Worm (Caenorhabditis elegans) whole organism, late embryonic: Measurements from ENCODE around the gene F36H5.4.

Experiments used
- C38D4.7 ChIP-seq: fragments of 200-800 bp; sonication (Bioruptor generic); optimal IDR thresholded peaks from 2 replicates; lab custom pipeline; 2018; ENCODE audit warnings: mild to moderate bottlenecking, missing genetic modification characterization, moderate library complexity, missing compliant biosample characterization
- F13H6.1 ChIP-seq: sonication (generic microtip); optimal IDR thresholded peaks from 2 replicates; lab custom pipeline; 2016; ENCODE audit warnings: missing genetic modification characterization, missing compliant biosample characterization
- K02D7.2 ChIP-seq: sonication (generic microtip); optimal IDR thresholded peaks from 2 replicates; lab custom pipeline; 2017; ENCODE audit warnings: mild to moderate bottlenecking, missing genetic modification characterization, missing compliant biosample characterization
- K09A11.1 ChIP-seq: sonication (generic microtip); optimal IDR thresholded peaks from 2 replicates; lab custom pipeline; 2017; ENCODE audit warnings: antibody characterized with exemption, mild to moderate bottlenecking, missing genetic modification characterization, missing compliant biosample characterization; ENCODE audit not compliant: insufficient read depth
- T23F11.4 ChIP-seq: fragments of 200-800 bp; sonication (Bioruptor generic); optimal IDR thresholded peaks from 2 replicates; lab custom pipeline; 2018; ENCODE audit warnings: mild to moderate bottlenecking, missing genetic modification characterization, missing compliant biosample characterization
- Y22D7AL.16 ChIP-seq: sonication (generic microtip); optimal IDR thresholded peaks from 2 replicates; lab custom pipeline; 2016; ENCODE audit warnings: missing genetic modification characterization, missing compliant biosample characterization
- ahr-1 ChIP-seq: sonication (generic microtip); optimal IDR thresholded peaks from 2 replicates; lab custom pipeline; 2016; ENCODE audit warnings: missing genetic modification characterization, missing compliant biosample characterization
- ama-1 ChIP-seq: fragments of 150-350 bp; optimal IDR thresholded peaks from 2 replicates; lab custom pipeline; 2014
- ceh-14 ChIP-seq: sonication (generic microtip); optimal IDR thresholded peaks from 2 replicates; lab custom pipeline; 2016; ENCODE audit warnings: missing genotype, missing genetic modification characterization, missing compliant biosample characterization
- ceh-18 ChIP-seq: sonication (generic microtip); optimal IDR thresholded peaks from 2 replicates; lab custom pipeline; 2016; ENCODE audit warnings: missing genetic modification characterization, missing compliant biosample characterization
- ceh-22 ChIP-seq: sonication (generic microtip); optimal IDR thresholded peaks from 2 replicates; lab custom pipeline; 2017; ENCODE audit warnings: missing biosample characterization, missing genetic modification characterization
- ceh-30 ChIP-seq: fragments of 150-350 bp; optimal IDR thresholded peaks from 2 replicates; lab custom pipeline; 2014; ENCODE audit warnings: missing biosample characterization, missing genetic modification characterization
- ceh-31 ChIP-seq: sonication (generic microtip); optimal IDR thresholded peaks from 2 replicates; lab custom pipeline; 2016; ENCODE audit warnings: missing genetic modification characterization, missing compliant biosample characterization
- ceh-45 ChIP-seq: fragments of 200-800 bp; sonication (Bioruptor generic); IDR thresholded peaks from 2 replicates; pipeline ENCODE4 v1.3.6; 2022; ENCODE audit warnings: missing genetic modification reagents, missing genetic modification characterization, missing compliant biosample characterization
- ceh-48 ChIP-seq: sonication (generic microtip); optimal IDR thresholded peaks from 2 replicates; lab custom pipeline; 2016; ENCODE audit warnings: missing genetic modification characterization, inconsistent platforms, missing compliant biosample characterization
- ceh-9 ChIP-seq: sonication (generic microtip); optimal IDR thresholded peaks from 2 replicates; lab custom pipeline; 2016; ENCODE audit warnings: mild to moderate bottlenecking, missing genetic modification characterization, inconsistent platforms, missing compliant biosample characterization
- dve-1 ChIP-seq: sonication (generic microtip); optimal IDR thresholded peaks from 2 replicates; lab custom pipeline; 2017; ENCODE audit warnings: antibody characterized with exemption, mild to moderate bottlenecking, missing genetic modification characterization, missing compliant biosample characterization
- elt-4 ChIP-seq: sonication (generic microtip); optimal IDR thresholded peaks from 2 replicates; lab custom pipeline; 2016; ENCODE audit warnings: missing genetic modification characterization, missing compliant biosample characterization
- eyg-1 ChIP-seq: sonication (generic microtip); optimal IDR thresholded peaks from 2 replicates; lab custom pipeline; 2016; ENCODE audit warnings: missing genotype, missing genetic modification characterization, missing compliant biosample characterization
- fax-1 ChIP-seq: sonication (generic microtip); optimal IDR thresholded peaks from 2 replicates; lab custom pipeline; 2016; ENCODE audit warnings: missing genotype, missing genetic modification characterization, missing compliant biosample characterization
- fkh-10 ChIP-seq: fragments of 150-350 bp; optimal IDR thresholded peaks from 2 replicates; lab custom pipeline; 2014; ENCODE audit warnings: missing biosample characterization, missing genetic modification reagents, missing genetic modification characterization
- hlh-15 ChIP-seq: sonication (generic microtip); optimal IDR thresholded peaks from 2 replicates; lab custom pipeline; 2016; ENCODE audit warnings: missing genetic modification characterization, missing compliant biosample characterization
- hlh-30 ChIP-seq: sonication (generic microtip); optimal IDR thresholded peaks from 2 replicates; lab custom pipeline; 2017; ENCODE audit warnings: antibody characterized with exemption, missing genetic modification characterization, missing compliant biosample characterization; ENCODE audit not compliant: insufficient read depth
- hlh-8 ChIP-seq: sonication (generic microtip); optimal IDR thresholded peaks from 2 replicates; lab custom pipeline; 2016; ENCODE audit warnings: missing genotype, missing genetic modification characterization, missing compliant biosample characterization
- lim-6 ChIP-seq: sonication (generic microtip); optimal IDR thresholded peaks from 2 replicates; lab custom pipeline; 2016; ENCODE audit warnings: missing genetic modification characterization, missing compliant biosample characterization
- madf-2 ChIP-seq: sonication (generic microtip); optimal IDR thresholded peaks from 2 replicates; lab custom pipeline; 2017; ENCODE audit warnings: missing genetic modification characterization, missing compliant biosample characterization
- mec-3 ChIP-seq: sonication (generic microtip); optimal IDR thresholded peaks from 2 replicates; lab custom pipeline; 2016; ENCODE audit warnings: borderline replicate concordance, missing genetic modification characterization, missing compliant biosample characterization
- nhr-11 ChIP-seq: fragments of 150-350 bp; optimal IDR thresholded peaks from 2 replicates; lab custom pipeline; 2014; ENCODE audit warnings: missing biosample characterization, missing genetic modification characterization
- nhr-232 ChIP-seq: sonication (generic microtip); optimal IDR thresholded peaks from 2 replicates; lab custom pipeline; 2016; ENCODE audit warnings: missing genetic modification characterization, missing compliant biosample characterization
- npax-4 ChIP-seq: sonication (generic microtip); optimal IDR thresholded peaks from 2 replicates; lab custom pipeline; 2016; ENCODE audit warnings: missing genetic modification characterization, missing compliant biosample characterization
- odd-2 ChIP-seq: sonication (generic microtip); optimal IDR thresholded peaks from 2 replicates; lab custom pipeline; 2017; ENCODE audit warnings: antibody characterized with exemption, mild to moderate bottlenecking, missing genetic modification characterization, missing compliant biosample characterization
- pat-9 ChIP-seq: fragments of 200-800 bp; sonication (Bioruptor generic); optimal IDR thresholded peaks from 2 replicates; lab custom pipeline; 2018; ENCODE audit warnings: mild to moderate bottlenecking, missing genetic modification characterization, moderate library complexity, missing compliant biosample characterization
- pax-1 ChIP-seq: fragments of 150-350 bp; optimal IDR thresholded peaks from 2 replicates; lab custom pipeline; 2014; ENCODE audit warnings: missing biosample characterization, missing genetic modification characterization
- pha-2 ChIP-seq: sonication (generic microtip); optimal IDR thresholded peaks from 2 replicates; lab custom pipeline; 2017; ENCODE audit warnings: mild to moderate bottlenecking, missing genetic modification characterization, missing compliant biosample characterization
- pha-4 ChIP-seq: fragments of 150-350 bp; optimal IDR thresholded peaks from 2 replicates; lab custom pipeline; 2018; ENCODE audit warnings: missing biosample characterization, missing genetic modification reagents, missing genetic modification characterization
- pqm-1 ChIP-seq: sonication (generic microtip); optimal IDR thresholded peaks from 2 replicates; lab custom pipeline; 2016; ENCODE audit warnings: missing genetic modification characterization, missing compliant biosample characterization
- pros-1 ChIP-seq: fragments of 150-350 bp; optimal IDR thresholded peaks from 2 replicates; lab custom pipeline; 2014; ENCODE audit warnings: missing biosample characterization, missing genetic modification reagents, missing genetic modification characterization
- ref-2 ChIP-seq: sonication (generic microtip); optimal IDR thresholded peaks from 2 replicates; lab custom pipeline; 2016; ENCODE audit warnings: missing genetic modification characterization, missing compliant biosample characterization
- sdc-2 ChIP-seq: sonication (generic microtip); optimal IDR thresholded peaks from 2 replicates; lab custom pipeline; 2016; ENCODE audit warnings: missing genotype, missing genetic modification characterization, missing compliant biosample characterization
- sox-4 ChIP-seq: sonication (generic microtip); optimal IDR thresholded peaks from 2 replicates; lab custom pipeline; 2017; ENCODE audit warnings: mild to moderate bottlenecking, missing genetic modification characterization, inconsistent platforms, missing compliant biosample characterization
- tbx-2 ChIP-seq: sonication (generic microtip); optimal IDR thresholded peaks from 2 replicates; lab custom pipeline; 2016; ENCODE audit warnings: missing genetic modification characterization, missing compliant biosample characterization
- tbx-7 ChIP-seq: sonication (generic microtip); optimal IDR thresholded peaks from 2 replicates; lab custom pipeline; 2016; ENCODE audit warnings: missing genotype, missing genetic modification characterization, missing compliant biosample characterization
- ttx-3 ChIP-seq: sonication (generic microtip); optimal IDR thresholded peaks from 2 replicates; lab custom pipeline; 2016; ENCODE audit warnings: missing genetic modification reagents, missing genetic modification characterization, missing compliant biosample characterization
- unc-42 ChIP-seq: sonication (generic microtip); optimal IDR thresholded peaks from 2 replicates; lab custom pipeline; 2016; ENCODE audit warnings: missing genotype, missing genetic modification characterization, missing compliant biosample characterization
- zip-5 ChIP-seq: sonication (generic microtip); optimal IDR thresholded peaks from 2 replicates; lab custom pipeline; 2016; ENCODE audit warnings: missing genetic modification characterization, missing compliant biosample characterization

The F36H5.4 gene

ce11 chrII:1742535-1742934 lies 19.1 kb upstream of the F36H5.4 start, which contains the start of gene F36H5.12:
Gene F36H5.12 (plus strand): TSS chrII:1742835.
- no peak for TF ChIP-seq ceh-14 (tag; lab: Kevin White, UChicago)
- no peak for TF ChIP-seq ceh-18 (tag; lab: Kevin White, UChicago)
- TF ChIP-seq ahr-1, result no peak
- no peak for TF ChIP-seq zip-5 (tag; lab: Kevin White, UChicago)
- TF ChIP-seq hlh-15 (tag; lab: Kevin White, UChicago), result no peak
- no peak for TF ChIP-seq ceh-22
- TF ChIP-seq ceh-45 (GFP tag; lab: Robert Waterston, UW), result no peak
- TF ChIP-seq pha-4 (tag; lab: Kevin White, UChicago), result no peak
- TF ChIP-seq madf-2 (tag; lab: Kevin White, UChicago), result no peak
- no peak for TF ChIP-seq sdc-2 (tag; lab: Kevin White, UChicago)
- no peak for TF ChIP-seq sox-4 (tag; lab: Kevin White, UChicago)
- no peak for TF ChIP-seq ama-1 (lab: Kevin White, UChicago)
- no peak for TF ChIP-seq tbx-2 (tag; lab: Kevin White, UChicago)
- TF ChIP-seq nhr-11 (tag; lab: Kevin White, UChicago), result no peak
- no peak for TF ChIP-seq hlh-8 (tag; lab: Kevin White, UChicago)
- TF ChIP-seq fkh-10, result no peak
- no peak for TF ChIP-seq elt-4 (tag; lab: Kevin White, UChicago)
- no peak for TF ChIP-seq lim-6 (tag; lab: Kevin White, UChicago)
- TF ChIP-seq, all 69 proteins: peak for 0

ce11 chrII:1744183-1744582 lies 17.5 kb upstream of the F36H5.4 start, which contains the start of gene clec-19:
Gene clec-19 (plus strand): TSS chrII:1744483.
- no peak for TF ChIP-seq mec-3
- no peak for TF ChIP-seq pat-9
- no peak for TF ChIP-seq pha-2 (tag; lab: Kevin White, UChicago)
- TF ChIP-seq Y22D7AL.16 (tag; lab: Kevin White, UChicago), result no peak
- no peak for TF ChIP-seq C38D4.7
- TF ChIP-seq hlh-30 (tag; lab: Kevin White, UChicago), result no peak
- no peak for TF ChIP-seq zip-5 (tag; lab: Kevin White, UChicago)
- TF ChIP-seq ceh-18 (tag; lab: Kevin White, UChicago), result no peak
- TF ChIP-seq ceh-30 (tag; lab: Kevin White, UChicago), result no peak
- no peak for TF ChIP-seq pha-4 (tag; lab: Kevin White, UChicago)
- no peak for TF ChIP-seq sox-4 (tag; lab: Kevin White, UChicago)

DNA sequence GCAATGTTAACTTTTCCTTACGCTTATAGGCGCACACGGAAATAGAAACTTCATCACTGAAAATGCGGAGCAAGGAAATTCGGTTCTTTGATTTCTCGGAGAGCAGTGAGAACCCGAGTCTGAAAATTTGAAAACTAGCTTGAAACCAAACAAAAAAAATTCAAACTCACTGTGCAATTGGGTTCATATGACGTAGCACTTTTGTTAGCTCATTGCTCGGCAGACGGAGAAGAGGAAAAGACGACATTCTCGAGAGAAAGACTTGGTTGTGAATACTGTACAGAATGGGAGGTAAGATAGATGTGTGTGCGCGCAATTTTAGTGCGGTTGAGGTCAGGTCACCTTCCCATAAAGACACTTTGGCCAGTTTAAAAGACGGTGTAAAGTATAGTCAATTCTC lies 11.3 kb upstream of the F36H5.4 start, which contains the start of the genes F36H5.13 and F36H5.8:
Gene F36H5.13, minus strand, starts transcription at position 101 of the 400 bp plus-strand sequence.
Gene F36H5.8, minus strand, starts transcription at position 274 of the 400 bp plus-strand sequence.
- TF ChIP-seq hlh-8 (tag; lab: Kevin White, UChicago) (no peak), F13H6.1 (no peak), unc-42 (tag; lab: Kevin White, UChicago) (no peak), ref-2 (tag; lab: Kevin White, UChicago) (no peak), T23F11.4 (GFP tag; lab: Kevin White, UChicago) (no peak), ceh-31 (no peak), hlh-15 (tag; lab: Kevin White, UChicago) (no peak), ceh-22 (no peak), K02D7.2 (tag; lab: Kevin White, UChicago) (no peak), nhr-11 (tag; lab: Kevin White, UChicago) (no peak), elt-4 (tag; lab: Kevin White, UChicago) (no peak), ceh-48 (tag; lab: Kevin White, UChicago) (no peak), ceh-14 (tag; lab: Kevin White, UChicago) (no peak), dve-1 (no peak), eyg-1 (no peak), ttx-3 (tag; lab: Kevin White, UChicago) (no peak), ceh-45 (GFP tag; lab: Robert Waterston, UW) (no peak)

- no peak for TF ChIP-seq ceh-22
- TF ChIP-seq odd-2 (tag; lab: Kevin White, UChicago), result no peak
- no peak for TF ChIP-seq nhr-232
- no peak for TF ChIP-seq pax-1 (tag; lab: Kevin White, UChicago)
- no peak for TF ChIP-seq tbx-2 (tag; lab: Kevin White, UChicago)
- TF ChIP-seq pros-1 (tag; lab: Kevin White, UChicago), result no peak
- no peak for TF ChIP-seq K09A11.1 (tag; lab: Kevin White, UChicago)
- TF ChIP-seq tbx-7, result no peak
- no peak for TF ChIP-seq ceh-18 (tag; lab: Kevin White, UChicago)
- no peak for TF ChIP-seq pqm-1 (tag; lab: Kevin White, UChicago)
- TF ChIP-seq ceh-9 (tag; lab: Kevin White, UChicago), result no peak
- TF ChIP-seq fkh-10, result no peak
- no peak for TF ChIP-seq dve-1
- no peak for TF ChIP-seq fax-1 (tag; lab: Kevin White, UChicago)
- TF ChIP-seq nhr-11 (tag; lab: Kevin White, UChicago), result no peak
- no peak for TF ChIP-seq sox-4 (tag; lab: Kevin White, UChicago)
- no peak for TF ChIP-seq npax-4 (tag; lab: Kevin White, UChicago)
- no peak for TF ChIP-seq hlh-15 (tag; lab: Kevin White, UChicago)
Observed at ce11 chrII:1752990-1753389, 8.7 kb upstream of the F36H5.4 start, which contains the start of gene F36H5.9. Gene F36H5.9 (minus strand): TSS chrII:1753090.
